Fruit fly (Drosophila melanogaster) whole organism, adult: ENCODE data around the gene vret.

Experiments used
- CG11617 ChIP-seq: fragments of 200-800 bp; sonication (Bioruptor generic); optimal IDR thresholded peaks from 2 replicates; lab custom pipeline; 2017; ENCODE audit warnings: mild to moderate bottlenecking, missing biosample characterization, missing genetic modification reagents, missing genetic modification characterization
- CG5204 ChIP-seq: fragments of 200-800 bp; sonication (Bioruptor generic); optimal IDR thresholded peaks from 2 replicates; lab custom pipeline; 2016; ENCODE audit warnings: missing biosample characterization, missing genetic modification characterization
- CG7045 ChIP-seq: fragments of 200-800 bp; sonication (Bioruptor generic); optimal IDR thresholded peaks from 2 replicates; lab custom pipeline; 2017; ENCODE audit warnings: missing biosample characterization, mild to moderate bottlenecking, missing genetic modification characterization
- cic ChIP-seq: fragments of 200-800 bp; sonication (Bioruptor generic); optimal IDR thresholded peaks from 2 replicates; lab custom pipeline; 2017; ENCODE audit warnings: missing biosample characterization, mild to moderate bottlenecking, missing genetic modification characterization, moderate library complexity
- kay ChIP-seq: fragments of 200-800 bp; sonication (Bioruptor generic); peaks from one replicate; lab custom pipeline; 2016; ENCODE audit warnings: missing biosample characterization, missing genetic modification characterization, borderline replicate concordance

- no peak for TF ChIP-seq kay (GFP tag; lab: Kevin White, UChicago)
- no peak for TF ChIP-seq CG11617 (GFP tag; lab: Kevin White, UChicago)
- TF ChIP-seq CG7045 (GFP tag; lab: Kevin White, UChicago) = no peak
- TF ChIP-seq cic (GFP tag; lab: Kevin White, UChicago) = no peak
- no peak for TF ChIP-seq CG5204
Observed at dm6 chr3R:22755187-22755777, 9.9 kb upstream of the vret start.
